Worm (Caenorhabditis elegans) whole organism, L4 larva: ENCODE measurements around the gene ptr-13.

Source experiments
- F37D6.2 ChIP-seq: sonication (generic microtip); optimal IDR thresholded peaks from 2 replicates; lab custom pipeline; 2016; ENCODE audit warnings: mild to moderate bottlenecking, missing genetic modification characterization, missing compliant biosample characterization
- F49E8.2 ChIP-seq: sonication (generic microtip); optimal IDR thresholded peaks from 2 replicates; lab custom pipeline; 2016; ENCODE audit warnings: missing compliant biosample characterization, mild to moderate bottlenecking, missing genetic modification characterization, borderline replicate concordance
- Y5F2A.4 ChIP-seq: fragments of 200-800 bp; sonication (Bioruptor generic); optimal IDR thresholded peaks from 2 replicates; lab custom pipeline; 2018; ENCODE audit warnings: mild to moderate bottlenecking, missing genetic modification characterization, missing compliant biosample characterization
- Y75B8A.6 ChIP-seq: fragments of 200-800 bp; sonication (Bioruptor generic); IDR thresholded peaks from 2 replicates; pipeline ENCODE4 v1.3.6; 2022; ENCODE audit warnings: missing genetic modification reagents, missing genetic modification characterization, missing compliant biosample characterization
- ZK337.2 ChIP-seq: fragments of 200-800 bp; sonication (Bioruptor generic); IDR thresholded peaks from 2 replicates; pipeline ENCODE4 v1.3.6; 2022; ENCODE audit warnings: missing genetic modification reagents, missing genetic modification characterization, missing compliant biosample characterization
- aly-2 ChIP-seq: sonication (generic microtip); optimal IDR thresholded peaks from 2 replicates; lab custom pipeline; 2018; ENCODE audit warnings: missing biosample characterization, missing genetic modification characterization
- ama-1 ChIP-seq: fragments of 150-350 bp; optimal IDR thresholded peaks from 2 replicates; lab custom pipeline; 2014; ENCODE audit warnings: inconsistent platforms, mixed read lengths
- arid-1 ChIP-seq: fragments of 200-800 bp; sonication (Bioruptor generic); conservative IDR thresholded peaks from 2 replicates; pipeline ENCODE4 v1.3.6; 2022; ENCODE audit warnings: missing genetic modification reagents, missing genetic modification characterization, missing compliant biosample characterization
- ceh-28 ChIP-seq: fragments of 150-350 bp; optimal IDR thresholded peaks from 2 replicates; lab custom pipeline; 2014; ENCODE audit warnings: missing biosample characterization, missing genetic modification reagents, missing genetic modification characterization
- ceh-62 ChIP-seq: sonication (generic microtip); optimal IDR thresholded peaks from 2 replicates; lab custom pipeline; 2017; ENCODE audit warnings: missing biosample characterization, missing genetic modification characterization
- ceh-82 ChIP-seq: sonication (generic microtip); optimal IDR thresholded peaks from 2 replicates; lab custom pipeline; 2017; ENCODE audit warnings: missing biosample characterization, missing genetic modification characterization
- ces-1 ChIP-seq: fragments of 150-350 bp; sonication (generic microtip); optimal IDR thresholded peaks from 4 replicates; lab custom pipeline; 2014; ENCODE audit warnings: missing biosample characterization, missing genetic modification reagents, missing genetic modification characterization
- ctbp-1 ChIP-seq: fragments of 200-800 bp; sonication (Bioruptor generic); IDR thresholded peaks from 2 replicates; pipeline ENCODE4 v1.3.6; 2022; ENCODE audit warnings: missing genetic modification reagents, missing genetic modification characterization, missing compliant biosample characterization
- daf-16 ChIP-seq, 3 experiments: sonication (generic microtip); optimal IDR thresholded peaks; 2 replicates each; lab custom pipeline; 2016 to 2017; ENCODE audit warnings: missing genetic modification characterization in 3 of 3, missing genetic modification reagents in 3 of 3, mild to moderate bottlenecking in 2 of 3, missing compliant biosample characterization in 2 of 3, missing biosample characterization in 1 of 3, moderate library complexity in 1 of 3
- daf-19 ChIP-seq: fragments of 200-800 bp; sonication (Bioruptor generic); conservative IDR thresholded peaks from 2 replicates; pipeline ENCODE4 v1.3.6; 2022; ENCODE audit warnings: missing genetic modification characterization, missing compliant biosample characterization
- daf-8 ChIP-seq: fragments of 200-800 bp; sonication (Bioruptor generic); IDR thresholded peaks from 2 replicates; pipeline ENCODE4 v1.3.6; 2022; ENCODE audit warnings: missing genetic modification characterization, missing compliant biosample characterization
- dmd-6 ChIP-seq: fragments of 200-800 bp; sonication (Bioruptor generic); IDR thresholded peaks from 2 replicates; pipeline ENCODE4 v1.3.6; 2022; ENCODE audit warnings: missing genetic modification reagents, missing genetic modification characterization, missing compliant biosample characterization
- dmd-8 ChIP-seq: fragments of 200-800 bp; sonication (Bioruptor generic); IDR thresholded peaks from 2 replicates; pipeline ENCODE4 v1.3.6; 2022; ENCODE audit warnings: missing genetic modification characterization, missing compliant biosample characterization
- dmd-9 ChIP-seq: fragments of 200-800 bp; sonication (Bioruptor generic); IDR thresholded peaks from 2 replicates; pipeline ENCODE4 v1.3.6; 2022; ENCODE audit warnings: missing genetic modification reagents, missing genetic modification characterization, missing compliant biosample characterization
- duxl-1 ChIP-seq: sonication (generic microtip); optimal IDR thresholded peaks from 2 replicates; lab custom pipeline; 2016; ENCODE audit warnings: mild to moderate bottlenecking, missing genetic modification characterization, moderate library complexity, missing compliant biosample characterization; ENCODE audit not compliant: poor library complexity
- egl-43 ChIP-seq: fragments of 200-800 bp; sonication (Bioruptor generic); IDR thresholded peaks from 2 replicates; pipeline ENCODE4 v1.3.6; 2022; ENCODE audit warnings: missing genetic modification reagents, missing genetic modification characterization, missing compliant biosample characterization
- fkh-10 ChIP-seq: fragments of 150-350 bp; optimal IDR thresholded peaks from 2 replicates; lab custom pipeline; 2014; ENCODE audit warnings: missing biosample characterization, missing genetic modification reagents, missing genetic modification characterization
- hif-1 ChIP-seq, 2 experiments: sonication (generic microtip); optimal IDR thresholded peaks; 2 replicates each; lab custom pipeline; 2016 to 2017; ENCODE audit warnings: missing compliant biosample characterization in 2 of 2, missing genetic modification characterization in 2 of 2, missing genetic modification reagents in 2 of 2, missing genotype in 2 of 2, mild to moderate bottlenecking in 1 of 2
- jun-1 ChIP-seq: fragments of 150-350 bp; optimal IDR thresholded peaks from 2 replicates; lab custom pipeline; 2014; ENCODE audit warnings: missing biosample characterization, missing genetic modification reagents, missing genetic modification characterization
- lim-7 ChIP-seq: fragments of 200-800 bp; sonication (Bioruptor generic); IDR thresholded peaks from 2 replicates; pipeline ENCODE4 v1.3.6; 2022; ENCODE audit warnings: missing genetic modification characterization, missing compliant biosample characterization
- lin-1 ChIP-seq: fragments of 200-800 bp; sonication (Bioruptor generic); IDR thresholded peaks from 2 replicates; pipeline ENCODE4 v1.3.6; 2022; ENCODE audit warnings: missing genetic modification reagents, missing genetic modification characterization, missing compliant biosample characterization
- lin-13 ChIP-seq: fragments of 150-350 bp; optimal IDR thresholded peaks from 2 replicates; lab custom pipeline; 2014; ENCODE audit warnings: missing biosample characterization, missing genetic modification reagents, missing genetic modification characterization
- lin-15B ChIP-seq: fragments of 150-350 bp; sonication (generic microtip); optimal IDR thresholded peaks from 3 replicates; lab custom pipeline; 2014; ENCODE audit warnings: missing biosample characterization, missing genetic modification characterization
- lin-38 ChIP-seq: fragments of 200-800 bp; sonication (Bioruptor generic); IDR thresholded peaks from 2 replicates; pipeline ENCODE4 v1.3.6; 2022; ENCODE audit warnings: missing genetic modification reagents, missing genetic modification characterization, missing compliant biosample characterization
- lir-3 ChIP-seq: sonication (generic microtip); optimal IDR thresholded peaks from 2 replicates; lab custom pipeline; 2016; ENCODE audit warnings: mild to moderate bottlenecking, missing genetic modification characterization, missing compliant biosample characterization
- madf-9 ChIP-seq: fragments of 200-800 bp; sonication (Bioruptor generic); conservative IDR thresholded peaks from 2 replicates; pipeline ENCODE4 v1.3.6; 2022; ENCODE audit warnings: missing genetic modification reagents, missing genetic modification characterization, missing compliant biosample characterization
- mdl-1 ChIP-seq, 2 experiments: fragments of 150-350 bp in 1 of 2; sonication (generic microtip) in 1 of 2; optimal IDR thresholded peaks; 2 replicates each; lab custom pipeline; 2014 to 2017; ENCODE audit warnings: missing biosample characterization in 2 of 2, missing genetic modification characterization in 2 of 2
- mes-2 ChIP-seq: sonication (generic microtip); optimal IDR thresholded peaks from 2 replicates; lab custom pipeline; 2016; ENCODE audit warnings: missing genotype, mild to moderate bottlenecking, missing genetic modification characterization, missing compliant biosample characterization; ENCODE audit not compliant: poor library complexity, severe bottlenecking
- mxl-2 ChIP-seq: fragments of 200-800 bp; sonication (Bioruptor generic); conservative IDR thresholded peaks from 2 replicates; pipeline ENCODE4 v1.3.6; 2022; ENCODE audit warnings: missing genetic modification reagents, missing genetic modification characterization, missing compliant biosample characterization
- nhr-10 ChIP-seq: fragments of 150-350 bp; optimal IDR thresholded peaks from 2 replicates; lab custom pipeline; 2014; ENCODE audit warnings: missing biosample characterization, missing genetic modification characterization
- nhr-237 ChIP-seq: sonication (generic microtip); optimal IDR thresholded peaks from 2 replicates; lab custom pipeline; 2017; ENCODE audit warnings: missing biosample characterization, missing genetic modification characterization
- nhr-28 ChIP-seq: fragments of 150-350 bp; optimal IDR thresholded peaks from 2 replicates; lab custom pipeline; 2014; ENCODE audit warnings: missing biosample characterization, missing genetic modification characterization
- nhr-41 ChIP-seq: fragments of 200-800 bp; sonication (Bioruptor generic); IDR thresholded peaks from 2 replicates; pipeline ENCODE4 v1.3.6; 2022; ENCODE audit warnings: missing genetic modification reagents, missing genetic modification characterization, missing compliant biosample characterization
- nhr-76 ChIP-seq: fragments of 150-350 bp; optimal IDR thresholded peaks from 2 replicates; lab custom pipeline; 2014; ENCODE audit warnings: missing biosample characterization, missing genetic modification characterization
- pha-4 ChIP-seq, 2 experiments: fragments of 150-350 bp in 1 of 2; fragments of 200-800 bp in 1 of 2; sonication (Bioruptor generic) in 1 of 2; IDR thresholded peaks in 1 of 2; optimal IDR thresholded peaks in 1 of 2; 2 replicates each; pipeline versions ENCODE4 v1.3.6 to Lab custom; 2014 to 2022; ENCODE audit warnings: missing genetic modification characterization in 2 of 2, missing genetic modification reagents in 2 of 2, missing biosample characterization in 1 of 2, missing compliant biosample characterization in 1 of 2
- pqm-1 ChIP-seq: sonication (generic microtip); optimal IDR thresholded peaks from 2 replicates; lab custom pipeline; 2017; ENCODE audit warnings: missing biosample characterization, missing genetic modification characterization
- sdz-12 ChIP-seq: fragments of 200-800 bp; sonication (Bioruptor generic); optimal IDR thresholded peaks from 2 replicates; lab custom pipeline; 2018; ENCODE audit warnings: mild to moderate bottlenecking, missing genetic modification characterization, missing compliant biosample characterization
- set-16 ChIP-seq: fragments of 200-800 bp; sonication (Bioruptor generic); IDR thresholded peaks from 2 replicates; pipeline ENCODE4 v1.3.6; 2022; ENCODE audit warnings: missing genetic modification reagents, missing genetic modification characterization, missing compliant biosample characterization
- snpc-1.2 ChIP-seq: fragments of 200-800 bp; sonication (Bioruptor generic); IDR thresholded peaks from 2 replicates; pipeline ENCODE4 v1.3.6; 2022; ENCODE audit warnings: missing genetic modification reagents, missing genetic modification characterization, missing compliant biosample characterization
- spr-3 ChIP-seq: fragments of 200-800 bp; sonication (Bioruptor generic); optimal IDR thresholded peaks from 2 replicates; lab custom pipeline; 2018; ENCODE audit warnings: mild to moderate bottlenecking, missing genetic modification characterization, missing compliant biosample characterization
- unc-130 ChIP-seq: sonication (generic microtip); optimal IDR thresholded peaks from 2 replicates; lab custom pipeline; 2016; ENCODE audit warnings: missing genetic modification reagents, missing genetic modification characterization, missing compliant biosample characterization
- unc-62 ChIP-seq, 3 experiments: fragments of 150-350 bp in 1 of 3; sonication (generic microtip); optimal IDR thresholded peaks in 2 of 3; peaks in 1 of 3; 1 replicate in 1 of 3; 2 replicates in 2 of 3; lab custom pipeline; 2014 to 2017; ENCODE audit warnings: missing biosample characterization in 3 of 3, missing genetic modification characterization in 3 of 3, missing genetic modification reagents in 3 of 3, missing genotype in 1 of 3
- zfp-2 ChIP-seq: sonication (generic microtip); optimal IDR thresholded peaks from 2 replicates; lab custom pipeline; 2016; ENCODE audit warnings: mild to moderate bottlenecking, missing genetic modification characterization, missing compliant biosample characterization
- zfp-3 ChIP-seq: fragments of 200-800 bp; sonication (Bioruptor generic); conservative IDR thresholded peaks from 2 replicates; pipeline ENCODE4 v1.3.6; 2022; ENCODE audit warnings: missing genetic modification reagents, missing genetic modification characterization, missing compliant biosample characterization

Gene ptr-13

ce11 chrII:11157660-11158059, 4.6 kb downstream of the ptr-13 start (continued):
- TF ChIP-seq lin-15B: no peak
- no peak for TF ChIP-seq nhr-10 (tag; lab: Kevin White, UChicago)
- no peak for TF ChIP-seq ceh-62 (tag; lab: Kevin White, UChicago)
- TF ChIP-seq ceh-28 (tag; lab: Kevin White, UChicago): no peak
- TF ChIP-seq Y5F2A.4 (GFP tag; lab: Kevin White, UChicago): peak; percentile 4
- no peak for TF ChIP-seq zfp-3 (GFP tag; lab: Robert Waterston, UW)
- TF ChIP-seq ZK337.2 (GFP tag; lab: Robert Waterston, UW): peak; percentile 50; the same call in 1 of the 2 replicates
- no peak for TF ChIP-seq nhr-41 (GFP tag; lab: Robert Waterston, UW)
- TF ChIP-seq spr-3 (GFP tag; lab: Kevin White, UChicago): peak; percentile 29
- TF ChIP-seq snpc-1.2 (GFP tag; lab: Robert Waterston, UW): peak; percentile 77; the same call in 1 of the 2 replicates
- TF ChIP-seq mdl-1 (tag; optimal IDR thresholded peaks at IDR 0.05; lab: Kevin White, UChicago): no peak
- peak; percentile 14 for TF ChIP-seq unc-130 (GFP tag; lab: Kevin White, UChicago)
- peak in 1 of 2 experiments; percentile 40 for TF ChIP-seq hif-1 (tag; optimal IDR thresholded peaks at IDR 0.05; lab: Kevin White, UChicago)
- no peak for TF ChIP-seq fkh-10 (GFP tag; lab: Kevin White, UChicago)
- no peak for TF ChIP-seq dmd-9
- peak; percentile 47; the same call in 1 of the 2 replicates for TF ChIP-seq lin-1 (GFP tag; lab: Robert Waterston, UW)
- peak; percentile 84 for TF ChIP-seq madf-9 (GFP tag; lab: Robert Waterston, UW)
- no peak for TF ChIP-seq lir-3 (tag; lab: Kevin White, UChicago)
- TF ChIP-seq F49E8.2: no peak
- TF ChIP-seq mes-2 (tag; lab: Kevin White, UChicago): peak; percentile 70
- TF ChIP-seq sdz-12 (GFP tag; lab: Kevin White, UChicago): no peak
- peak in 1 of 2 experiments; percentile 77 for TF ChIP-seq unc-62 (GFP tag; optimal IDR thresholded peaks at IDR 0.05 in 1 of 2; lab: Kevin White, UChicago)
- TF ChIP-seq unc-62 (tag; optimal IDR thresholded peaks at IDR 0.05; lab: Kevin White, UChicago): no peak
- TF ChIP-seq duxl-1 (tag; lab: Kevin White, UChicago): peak; percentile 40
- TF ChIP-seq daf-16 (GFP tag; optimal IDR thresholded peaks at IDR 0.05; lab: Kevin White, UChicago): peak; percentile 8 to 39
- peak; percentile 64 for TF ChIP-seq daf-16 (tag; optimal IDR thresholded peaks at IDR 0.05; lab: Kevin White, UChicago)
- TF ChIP-seq lim-7: peak; percentile 95
- no peak for TF ChIP-seq nhr-76 (tag; lab: Kevin White, UChicago)
- TF ChIP-seq dmd-8 (GFP tag; lab: Robert Waterston, UW): peak; percentile 83
- peak; percentile 73 for TF ChIP-seq dmd-6 (GFP tag; lab: Robert Waterston, UW)
- TF ChIP-seq pha-4 (GFP tag; IDR thresholded peaks at IDR 0.05; lab: Robert Waterston, UW): peak; percentile 72; the same call in 1 of the 2 replicates
- TF ChIP-seq pha-4 (tag; optimal IDR thresholded peaks at IDR 0.05; lab: Kevin White, UChicago): no peak
- peak; percentile 92 for TF ChIP-seq egl-43 (GFP tag; lab: Robert Waterston, UW)
- no peak for TF ChIP-seq Y75B8A.6
- TF ChIP-seq daf-8: no peak
- TF ChIP-seq nhr-237 (tag; lab: Kevin White, UChicago): no peak
- TF ChIP-seq arid-1 (GFP tag; lab: Robert Waterston, UW): peak; percentile 68
- TF ChIP-seq ctbp-1 (GFP tag; lab: Robert Waterston, UW): 0 out of 2 replicates have a peak, but pooled peaks have one; percentile 57
- TF ChIP-seq ama-1 (lab: Kevin White, UChicago): no peak
- TF ChIP-seq lin-13 (GFP tag; lab: Kevin White, UChicago): peak; percentile 30
- TF ChIP-seq pqm-1 (tag; lab: Kevin White, UChicago): no peak
- TF ChIP-seq lin-38 (GFP tag; lab: Robert Waterston, UW): peak; percentile 83
- TF ChIP-seq set-16 (GFP tag; lab: Robert Waterston, UW): no peak; the same call in 1 of the 2 replicates
- no peak for TF ChIP-seq F37D6.2
- peak; percentile 34 for TF ChIP-seq nhr-28
- peak; percentile 72; the same call in 1 of the 2 replicates for TF ChIP-seq mxl-2 (GFP tag; lab: Robert Waterston, UW)
- no peak for TF ChIP-seq ceh-82 (tag; lab: Kevin White, UChicago)
- TF ChIP-seq aly-2 (tag; lab: Kevin White, UChicago): no peak
- TF ChIP-seq daf-19 (GFP tag; lab: Robert Waterston, UW): peak; percentile 77
- no peak for TF ChIP-seq ces-1
- TF ChIP-seq zfp-2 (tag; lab: Kevin White, UChicago): no peak
- TF ChIP-seq jun-1 (tag; lab: Kevin White, UChicago): no peak
